Fruit fly (Drosophila melanogaster) whole organism, embryonic: ENCODE measurements around the gene drl.

ENCODE experiments used
- Blimp-1 ChIP-seq: fragments of 200-800 bp; sonication (Bioruptor generic); optimal IDR thresholded peaks from 3 replicates; lab custom pipeline; 2018; ENCODE audit warnings: missing biosample characterization, missing genetic modification characterization, mild to moderate bottlenecking, moderate library complexity, missing genetic modification reagents
- CG10267 ChIP-seq: fragments of 200-800 bp; sonication (Bioruptor generic); optimal IDR thresholded peaks from 2 replicates; lab custom pipeline; 2018; ENCODE audit warnings: missing biosample characterization, mild to moderate bottlenecking, missing genetic modification characterization, moderate library complexity
- CG10979 ChIP-seq: fragments of 200-800 bp; sonication (Bioruptor generic); optimal IDR thresholded peaks from 2 replicates; lab custom pipeline; 2018; ENCODE audit warnings: missing biosample characterization, mild to moderate bottlenecking, missing genetic modification characterization, moderate library complexity
- CG11093 ChIP-seq: fragments of 200-800 bp; sonication (Bioruptor generic); IDR thresholded peaks from 3 replicates; pipeline ENCODE4 v1.3.6; 2022; ENCODE audit warnings: missing biosample characterization, missing genetic modification characterization
- CG11456 ChIP-seq: fragments of 200-800 bp; sonication (Bioruptor generic); IDR thresholded peaks from 3 replicates; pipeline ENCODE4 v1.3.6; 2022; ENCODE audit warnings: missing biosample characterization, missing genetic modification characterization
- CG11504 ChIP-seq: fragments of 200-800 bp; sonication (Bioruptor generic); optimal IDR thresholded peaks from 3 replicates; lab custom pipeline; 2019; ENCODE audit warnings: missing biosample characterization, mild to moderate bottlenecking, missing genetic modification characterization, moderate library complexity
- CG12155 ChIP-seq: fragments of 200-800 bp; sonication (Bioruptor generic); optimal IDR thresholded peaks from 3 replicates; lab custom pipeline; 2016; ENCODE audit warnings: missing biosample characterization, missing genetic modification characterization
- CG12219 ChIP-seq: fragments of 200-800 bp; sonication (Bioruptor generic); optimal IDR thresholded peaks from 3 replicates; lab custom pipeline; 2018; ENCODE audit warnings: missing biosample characterization, mild to moderate bottlenecking, missing genetic modification characterization
- CG15479 ChIP-seq: fragments of 200-800 bp; sonication (Bioruptor generic); optimal IDR thresholded peaks from 3 replicates; lab custom pipeline; 2019; ENCODE audit warnings: missing biosample characterization, mild to moderate bottlenecking, missing genetic modification characterization, moderate library complexity
- CG1603 ChIP-seq: fragments of 200-800 bp; sonication (Bioruptor generic); optimal IDR thresholded peaks from 2 replicates; lab custom pipeline; 2019; ENCODE audit warnings: missing biosample characterization, mild to moderate bottlenecking, missing genetic modification characterization, moderate library complexity
- CG16863 ChIP-seq: fragments of 200-800 bp; sonication (Bioruptor generic); optimal IDR thresholded peaks from 3 replicates; lab custom pipeline; 2016; ENCODE audit warnings: missing biosample characterization, missing genetic modification characterization
- CG18476 ChIP-seq: fragments of 200-800 bp; sonication (Bioruptor generic); optimal IDR thresholded peaks from 2 replicates; lab custom pipeline; 2016; ENCODE audit warnings: missing biosample characterization, mild to moderate bottlenecking, missing genetic modification characterization
- CG31441 ChIP-seq: fragments of 200-800 bp; sonication (Bioruptor generic); IDR thresholded peaks from 2 replicates; pipeline ENCODE4 v1.3.6; 2022; ENCODE audit warnings: missing biosample characterization, missing genetic modification characterization
- CG3163 ChIP-seq: fragments of 200-800 bp; sonication (Bioruptor generic); optimal IDR thresholded peaks from 3 replicates; lab custom pipeline; 2016; ENCODE audit warnings: missing biosample characterization, missing genetic modification characterization
- CG33213 ChIP-seq: fragments of 200-800 bp; sonication (Bioruptor generic); optimal IDR thresholded peaks from 3 replicates; lab custom pipeline; 2016; ENCODE audit warnings: missing biosample characterization, missing genetic modification characterization
- CG4404 ChIP-seq: fragments of 200-800 bp; sonication (Bioruptor generic); IDR thresholded peaks from 2 replicates; pipeline ENCODE4 v1.3.6; 2022; ENCODE audit warnings: missing biosample characterization, missing genetic modification characterization
- CG4617 ChIP-seq: fragments of 200-800 bp; sonication (Bioruptor generic); optimal IDR thresholded peaks from 3 replicates; lab custom pipeline; 2016; ENCODE audit warnings: missing biosample characterization, missing genetic modification characterization, borderline replicate concordance
- CG4820 ChIP-seq: fragments of 200-800 bp; sonication (Bioruptor generic); optimal IDR thresholded peaks from 3 replicates; lab custom pipeline; 2016; ENCODE audit warnings: missing biosample characterization, missing genetic modification characterization
- CG6765 ChIP-seq: fragments of 200-800 bp; sonication (Bioruptor generic); optimal IDR thresholded peaks from 3 replicates; lab custom pipeline; 2017; ENCODE audit warnings: missing biosample characterization, mild to moderate bottlenecking, missing genetic modification characterization
- CG7357 ChIP-seq: fragments of 200-800 bp; sonication (Bioruptor generic); IDR thresholded peaks from 3 replicates; pipeline ENCODE4 v1.3.6; 2022; ENCODE audit warnings: missing biosample characterization, missing genetic modification characterization
- CG8924 ChIP-seq: fragments of 200-800 bp; optimal IDR thresholded peaks from 3 replicates; lab custom pipeline; 2019; ENCODE audit warnings: missing biosample characterization, mild to moderate bottlenecking, missing genetic modification characterization, moderate library complexity
- Dbx ChIP-seq: fragments of 200-800 bp; sonication (Bioruptor generic); IDR thresholded peaks from 3 replicates; pipeline ENCODE4 v1.3.6; 2022; ENCODE audit warnings: missing biosample characterization, missing genetic modification characterization
- Drgx ChIP-seq: fragments of 200-800 bp; sonication (Bioruptor generic); IDR thresholded peaks from 2 replicates; pipeline ENCODE4 v1.3.6; 2022; ENCODE audit warnings: missing biosample characterization, missing genetic modification characterization
- ERR ChIP-seq: fragments of 200-800 bp; sonication (Bioruptor generic); optimal IDR thresholded peaks from 2 replicates; lab custom pipeline; 2016; ENCODE audit warnings: missing biosample characterization, missing genetic modification characterization
- Fer2 ChIP-seq: fragments of 200-800 bp; sonication (Bioruptor generic); optimal IDR thresholded peaks from 2 replicates; lab custom pipeline; 2018; ENCODE audit warnings: missing biosample characterization, mild to moderate bottlenecking, missing genetic modification characterization, moderate library complexity
- MBD-R2 ChIP-seq: fragments of 200-800 bp; sonication (Bioruptor generic); IDR thresholded peaks from 2 replicates; pipeline ENCODE4 v1.3.6; 2022; ENCODE audit warnings: missing biosample characterization, missing genetic modification characterization
- MTF-1 ChIP-seq: fragments of 200-800 bp; sonication (Bioruptor generic); optimal IDR thresholded peaks from 2 replicates; lab custom pipeline; 2018; ENCODE audit warnings: missing biosample characterization, mild to moderate bottlenecking, missing genetic modification characterization, borderline replicate concordance
- Mad ChIP-seq: fragments of 200-800 bp; sonication (Bioruptor generic); optimal IDR thresholded peaks from 2 replicates; lab custom pipeline; 2016; ENCODE audit warnings: missing biosample characterization, missing genetic modification characterization
- NFAT ChIP-seq: fragments of 200-800 bp; sonication (Bioruptor generic); IDR thresholded peaks from 2 replicates; pipeline ENCODE4 v1.3.6; 2022; ENCODE audit warnings: missing biosample characterization, missing genetic modification characterization
- Sry-δ ChIP-seq: fragments of 200-800 bp; sonication (Bioruptor generic); optimal IDR thresholded peaks from 2 replicates; lab custom pipeline; 2016; ENCODE audit warnings: missing biosample characterization, missing genetic modification characterization
- Trl ChIP-seq, 3 experiments: fragments of >200 bp in 2 of 3; fragments of 200-800 bp in 1 of 3; sonication (Bioruptor generic) in 1 of 3; optimal IDR thresholded peaks; 2 replicates in 1 of 3; 3 replicates in 2 of 3; lab custom pipeline; 2016 to 2017; ENCODE audit warnings: missing biosample characterization in 1 of 3, missing genetic modification characterization in 1 of 3
- abd-A ChIP-seq: fragments of 200-800 bp; sonication (Bioruptor generic); optimal IDR thresholded peaks from 3 replicates; lab custom pipeline; 2019; ENCODE audit warnings: missing biosample characterization, mild to moderate bottlenecking, missing genetic modification characterization, moderate library complexity
- cg ChIP-seq: fragments of 200-800 bp; sonication (Bioruptor generic); optimal IDR thresholded peaks from 3 replicates; lab custom pipeline; 2019; ENCODE audit warnings: missing biosample characterization, mild to moderate bottlenecking, missing genetic modification characterization, moderate library complexity
- disco-r ChIP-seq: fragments of 200-800 bp; sonication (Bioruptor generic); optimal IDR thresholded peaks from 2 replicates; lab custom pipeline; 2016; ENCODE audit warnings: missing biosample characterization, missing genetic modification characterization
- dmrt99B ChIP-seq: fragments of 200-800 bp; sonication (Bioruptor generic); optimal IDR thresholded peaks from 2 replicates; lab custom pipeline; 2018; ENCODE audit warnings: missing biosample characterization, mild to moderate bottlenecking, missing genetic modification characterization, moderate library complexity
- eyg ChIP-seq: fragments of 200-800 bp; sonication (Bioruptor generic); optimal IDR thresholded peaks from 3 replicates; lab custom pipeline; 2016; ENCODE audit warnings: missing biosample characterization, missing genetic modification characterization
- ken ChIP-seq: fragments of 200-800 bp; sonication (Bioruptor generic); IDR thresholded peaks from 3 replicates; pipeline ENCODE4 v1.3.6; 2022; ENCODE audit warnings: missing biosample characterization, missing genetic modification characterization
- lola ChIP-seq, 3 experiments: fragments of >200 bp in 2 of 3; fragments of 200-800 bp in 1 of 3; sonication (Bioruptor generic) in 1 of 3; optimal IDR thresholded peaks; 2 replicates each; lab custom pipeline; 2017 to 2019; ENCODE audit warnings: missing biosample characterization in 3 of 3, missing genetic modification characterization in 3 of 3, mild to moderate bottlenecking in 1 of 3, moderate library complexity in 1 of 3
- maf-S ChIP-seq: fragments of 200-800 bp; sonication (Bioruptor generic); optimal IDR thresholded peaks from 2 replicates; lab custom pipeline; 2016; ENCODE audit warnings: missing biosample characterization, missing genetic modification characterization
- mld ChIP-seq: fragments of 200-800 bp; sonication (Bioruptor generic); IDR thresholded peaks from 3 replicates; pipeline ENCODE4 v1.3.6; 2022; ENCODE audit warnings: missing biosample characterization, missing genetic modification characterization; ENCODE audit not compliant: partially characterized antibody
- nau ChIP-seq: fragments of 200-800 bp; sonication (Bioruptor generic); optimal IDR thresholded peaks from 3 replicates; lab custom pipeline; 2017; ENCODE audit warnings: missing biosample characterization, mild to moderate bottlenecking, missing genetic modification characterization, missing genetic modification reagents
- nmo ChIP-seq: fragments of 200-800 bp; sonication (Bioruptor generic); optimal IDR thresholded peaks from 2 replicates; lab custom pipeline; 2018; ENCODE audit warnings: missing biosample characterization, mild to moderate bottlenecking, missing genetic modification characterization, moderate library complexity
- onecut ChIP-seq: fragments of 200-800 bp; sonication (Bioruptor generic); IDR thresholded peaks from 2 replicates; pipeline ENCODE4 v1.3.6; 2022; ENCODE audit warnings: missing biosample characterization, missing genetic modification characterization
- org-1 ChIP-seq: fragments of 200-800 bp; sonication (Bioruptor generic); optimal IDR thresholded peaks from 2 replicates; lab custom pipeline; 2017; ENCODE audit warnings: missing biosample characterization, missing genetic modification characterization
- p53 ChIP-seq: fragments of 200-800 bp; sonication (Bioruptor generic); optimal IDR thresholded peaks from 2 replicates; lab custom pipeline; 2016; ENCODE audit warnings: missing biosample characterization, missing genetic modification characterization
- vnd ChIP-seq: fragments of 200-800 bp; sonication (Bioruptor generic); IDR thresholded peaks from 3 replicates; pipeline ENCODE4 v1.3.6; 2022; ENCODE audit warnings: missing biosample characterization, missing genetic modification characterization; ENCODE audit not compliant: partially characterized antibody
- yki ChIP-seq: fragments of >200 bp; optimal IDR thresholded peaks from 3 replicates; lab custom pipeline; 2018
- z ChIP-seq: fragments of 200-800 bp; sonication (Bioruptor generic); IDR thresholded peaks from 3 replicates; pipeline ENCODE4 v1.3.6; 2022; ENCODE audit warnings: missing biosample characterization, missing genetic modification characterization

The drl gene

DNA sequence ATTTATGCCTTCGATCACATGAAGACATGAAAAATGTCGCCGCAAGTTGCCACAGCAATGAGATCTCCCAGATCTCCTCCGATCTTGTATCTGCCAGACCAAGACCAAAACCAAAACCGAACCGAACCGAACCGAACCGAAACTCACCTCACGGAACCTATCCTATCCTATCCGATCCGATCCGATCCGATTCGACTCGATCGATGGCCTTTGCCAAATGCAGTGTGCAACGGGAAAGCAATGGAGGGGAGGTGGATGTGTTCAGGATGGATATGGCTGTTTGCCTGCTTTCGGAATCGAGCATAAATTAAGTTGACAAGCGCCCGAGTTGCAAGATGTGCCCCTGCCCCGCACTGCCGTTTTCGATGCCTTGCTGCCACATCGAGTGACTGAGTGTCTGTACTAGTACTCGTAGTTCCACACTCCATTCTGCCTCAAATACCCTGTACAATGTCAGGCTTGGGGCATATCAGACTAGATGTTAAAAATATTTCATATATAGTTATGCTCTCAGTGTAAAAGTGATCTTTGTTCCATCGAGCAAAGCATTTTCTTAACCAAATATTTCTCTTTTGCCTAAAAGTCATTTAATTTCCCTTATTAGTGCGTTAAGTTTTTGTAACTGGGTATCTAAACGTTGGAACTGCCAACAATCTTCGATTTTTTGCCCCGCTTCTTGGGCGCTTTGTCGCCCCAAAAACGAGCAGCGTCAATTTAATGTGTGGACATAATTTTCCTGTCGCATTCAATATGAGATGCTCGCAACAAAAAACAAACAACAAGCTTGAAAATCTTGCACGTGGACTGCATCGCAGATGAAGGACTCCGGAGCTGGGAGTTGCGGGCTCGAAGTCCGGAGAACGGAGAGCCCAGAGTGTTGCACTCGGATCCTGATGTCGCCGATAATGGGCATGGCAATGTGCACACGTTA is 36.1 kb downstream of the drl start (continued):
- no peak for TF ChIP-seq MBD-R2 (GFP tag; lab: Robert Waterston, UW)
- TF ChIP-seq NFAT (GFP tag; lab: Robert Waterston, UW): no peak
- peak; percentile 64 for TF ChIP-seq CG12155 (GFP tag; lab: Kevin White, UChicago)
- peak; percentile 94 for TF ChIP-seq nmo (GFP tag; lab: Kevin White, UChicago)
- no peak for TF ChIP-seq Fer2
- TF ChIP-seq ken: peak; percentile 72; the same call in 2 of the 3 replicates
- TF ChIP-seq Mad (GFP tag; lab: Kevin White, UChicago): peak; percentile 70
- peak; percentile 17 for TF ChIP-seq nau (GFP tag; lab: Kevin White, UChicago)
- TF ChIP-seq Blimp-1: peak; percentile 83
- peak; percentile 76 for TF ChIP-seq CG12219 (GFP tag; lab: Kevin White, UChicago)
- peak; percentile 93 for TF ChIP-seq CG1603 (tag; lab: Kevin White, UChicago)
- TF ChIP-seq CG11093 (GFP tag; lab: Robert Waterston, UW): peak; percentile 66; the same call in 1 of the 3 replicates
- TF ChIP-seq CG4404 (GFP tag; lab: Robert Waterston, UW): peak; percentile 87
- peak; percentile 77 for TF ChIP-seq CG10267 (tag; lab: Kevin White, UChicago)
- peak; percentile 92 for TF ChIP-seq Drgx (GFP tag; lab: Robert Waterston, UW)
- TF ChIP-seq CG11504 (tag; lab: Kevin White, UChicago): peak; percentile 84
- TF ChIP-seq vnd: no peak
- peak; percentile 87 for TF ChIP-seq CG4820 (GFP tag; lab: Kevin White, UChicago)
- TF ChIP-seq ERR (GFP tag; lab: Kevin White, UChicago): peak; percentile 3
- peak; percentile 54; the same call in 1 of the 3 replicates for TF ChIP-seq CG11456 (GFP tag; lab: Robert Waterston, UW)
- TF ChIP-seq CG18476 (GFP tag; lab: Kevin White, UChicago): peak; percentile 60
- peak; percentile 61 for TF ChIP-seq CG4617 (GFP tag; lab: Kevin White, UChicago)
- no peak for TF ChIP-seq mld (GFP tag; lab: Robert Waterston, UW)
- TF ChIP-seq CG6765 (GFP tag; lab: Kevin White, UChicago): no peak
- no peak for TF ChIP-seq CG15479 (GFP tag; lab: Kevin White, UChicago)
- TF ChIP-seq maf-S (GFP tag; lab: Kevin White, UChicago): peak; percentile 19
- peak; percentile 66 for TF ChIP-seq CG33213 (GFP tag; lab: Kevin White, UChicago)
- TF ChIP-seq MTF-1 (GFP tag; lab: Kevin White, UChicago): no peak
- TF ChIP-seq CG7357 (GFP tag; lab: Robert Waterston, UW): peak; percentile 70; the same call in 2 of the 3 replicates
- TF ChIP-seq CG8924: peak; percentile 84
- no peak for TF ChIP-seq yki (lab: Kevin White, UChicago)
- peak; percentile 70 for TF ChIP-seq onecut (GFP tag; lab: Robert Waterston, UW)
- no peak for TF ChIP-seq eyg (GFP tag; lab: Kevin White, UChicago)
- peak; percentile 77 for TF ChIP-seq dmrt99B (tag; lab: Kevin White, UChicago)
- TF ChIP-seq lola (GFP tag; optimal IDR thresholded peaks at IDR 0.05; lab: Kevin White, UChicago): peak in 1 of 3 experiments; percentile 87
- no peak for TF ChIP-seq p53 (GFP tag; lab: Kevin White, UChicago)
- peak; percentile 68; the same call in 1 of the 3 replicates for TF ChIP-seq z (GFP tag; lab: Robert Waterston, UW)
- peak; percentile 50 for TF ChIP-seq disco-r
- peak; percentile 44 for TF ChIP-seq Sry-δ (GFP tag; lab: Kevin White, UChicago)
- TF ChIP-seq Dbx: no peak
- TF ChIP-seq CG31441 (GFP tag; lab: Robert Waterston, UW): peak; percentile 83
- peak; percentile 91 for TF ChIP-seq CG10979 (tag; lab: Kevin White, UChicago)
- TF ChIP-seq cg (GFP tag; lab: Kevin White, UChicago): no peak
- peak; percentile 19 for TF ChIP-seq CG3163 (GFP tag; lab: Kevin White, UChicago)
- TF ChIP-seq abd-A (tag; lab: Kevin White, UChicago): no peak
- TF ChIP-seq org-1: peak; percentile 66
- TF ChIP-seq Trl (optimal IDR thresholded peaks at IDR 0.05; lab: Kevin White, UChicago): no peak
- peak; percentile 80 for TF ChIP-seq Trl (GFP tag; optimal IDR thresholded peaks at IDR 0.05; lab: Kevin White, UChicago)
- peak; percentile 75 for TF ChIP-seq CG16863 (GFP tag; lab: Kevin White, UChicago)
